Worm (Caenorhabditis elegans) whole organism, mixed stage, embryonic: ENCODE data around the gene akt-1.

Source experiments
- M03D4.4 ChIP-seq: sonication (generic microtip); optimal IDR thresholded peaks from 2 replicates; lab custom pipeline; 2017; ENCODE audit warnings: mild to moderate bottlenecking, missing genetic modification characterization, missing compliant biosample characterization
- mab-5 ChIP-seq: fragments of 150-350 bp; optimal IDR thresholded peaks from 2 replicates; lab custom pipeline; 2014; ENCODE audit warnings: missing biosample characterization, missing genetic modification characterization
- unc-62 ChIP-seq: fragments of 150-350 bp; optimal IDR thresholded peaks from 2 replicates; lab custom pipeline; 2014; ENCODE audit warnings: missing biosample characterization, missing genetic modification reagents, missing genetic modification characterization
- ztf-11 ChIP-seq: fragments of 150-350 bp; optimal IDR thresholded peaks from 2 replicates; lab custom pipeline; 2014; ENCODE audit warnings: missing biosample characterization, missing genetic modification characterization

ce11 chrV:10245615-10246014 is 3.1 kb upstream of the akt-1 start:
- TF ChIP-seq ztf-11 (tag; lab: Kevin White, UChicago) (no peak), mab-5 (tag; lab: Kevin White, UChicago) (no peak), unc-62 (GFP tag; lab: Kevin White, UChicago) (no peak), M03D4.4 (tag; lab: Kevin White, UChicago) (no peak)
